Fruit fly (Drosophila melanogaster): ENCODE data around the gene POLDIP2.

POLDIP2 gene

dm6 chr3R:5485295-5485718 lies 17.7 kb downstream of the POLDIP2 start, which contains the start of gene CG31550:
Gene CG31550, plus strand, starts transcription at chr3R:5485543.
- TF ChIP-seq CG8478 (optimal IDR thresholded peaks at IDR 0.05) = no peak
- TF ChIP-seq CTCF (optimal IDR thresholded peaks at IDR 0.05) = no peak

- no peak for TF ChIP-seq CG8478 (optimal IDR thresholded peaks at IDR 0.05)
- TF ChIP-seq CTCF (optimal IDR thresholded peaks at IDR 0.05) = no peak
Observed at dm6 chr3R:5497600-5497999, 30.0 kb downstream of the POLDIP2 start.

- TF ChIP-seq CG8478 (optimal IDR thresholded peaks at IDR 0.05) (no peak), CTCF (optimal IDR thresholded peaks at IDR 0.05) (no peak)
Observed at dm6 chr3R:5502646-5503045, 35.1 kb downstream of the POLDIP2 start, which contains the start of gene NKCC. Gene NKCC, minus strand, starts transcription at chr3R:5502702.

dm6 chr3R:5503789-5504387 lies 36.3 kb downstream of the POLDIP2 start:
- TF ChIP-seq CG8478 (optimal IDR thresholded peaks at IDR 0.05) (no peak), CTCF (optimal IDR thresholded peaks at IDR 0.05) (no peak)

- TF ChIP-seq CG8478 (optimal IDR thresholded peaks at IDR 0.05) (no peak), CTCF (optimal IDR thresholded peaks at IDR 0.05) (no peak)
Observed at dm6 chr3R:5514759-5515158, 47.2 kb downstream of the POLDIP2 start.

dm6 chr3R:5516582-5517001 lies 49.0 kb downstream of the POLDIP2 start:
- TF ChIP-seq CTCF (optimal IDR thresholded peaks at IDR 0.05) (no peak), CG8478 (optimal IDR thresholded peaks at IDR 0.05) (no peak)

- TF ChIP-seq CG8478 (optimal IDR thresholded peaks at IDR 0.05) (no peak), CTCF (optimal IDR thresholded peaks at IDR 0.05) (no peak)
Observed at dm6 chr3R:5517002-5517875, 49.7 kb downstream of the POLDIP2 start, which contains the start of gene Itpr. Gene Itpr, plus strand, starts transcription at chr3R:5517117.

- no peak for TF ChIP-seq CTCF (optimal IDR thresholded peaks at IDR 0.05)
- no peak for TF ChIP-seq CG8478 (optimal IDR thresholded peaks at IDR 0.05)
Observed at dm6 chr3R:5517876-5518211, 50.3 kb downstream of the POLDIP2 start.

- TF ChIP-seq CG8478 (optimal IDR thresholded peaks at IDR 0.05) (no peak), CTCF (optimal IDR thresholded peaks at IDR 0.05) (no peak)
Observed at dm6 chr3R:5518627-5519026, 51.0 kb downstream of the POLDIP2 start.
